Worm (Caenorhabditis elegans) whole organism, L1 larva: ENCODE results near the gene K07C5.9.

Source experiments
- F16B12.6 ChIP-seq: fragments of 150-350 bp; optimal IDR thresholded peaks from 2 replicates; lab custom pipeline; 2014; ENCODE audit warnings: missing biosample characterization, missing genetic modification characterization
- aha-1 ChIP-seq: fragments of 150-350 bp; optimal IDR thresholded peaks from 2 replicates; lab custom pipeline; 2014; ENCODE audit warnings: missing biosample characterization, missing genetic modification characterization
- alr-1 ChIP-seq: fragments of 200-800 bp; sonication (Bioruptor generic); optimal IDR thresholded peaks from 2 replicates; lab custom pipeline; 2018; ENCODE audit warnings: borderline replicate concordance, mild to moderate bottlenecking, missing genetic modification characterization, missing compliant biosample characterization
- aly-2 ChIP-seq: fragments of 150-350 bp; optimal IDR thresholded peaks from 2 replicates; lab custom pipeline; 2014; ENCODE audit warnings: missing biosample characterization, missing genetic modification characterization
- blmp-1 ChIP-seq: fragments of 150-350 bp; optimal IDR thresholded peaks from 2 replicates; lab custom pipeline; 2014; ENCODE audit warnings: missing biosample characterization, missing genetic modification characterization
- ceh-8 ChIP-seq: fragments of 200-800 bp; sonication (Bioruptor generic); optimal IDR thresholded peaks from 2 replicates; lab custom pipeline; 2018; ENCODE audit warnings: mild to moderate bottlenecking, missing genetic modification characterization, moderate library complexity, missing compliant biosample characterization
- ceh-82 ChIP-seq, 3 experiments: fragments of 150-350 bp in 1 of 3; sonication (generic microtip) in 2 of 3; optimal IDR thresholded peaks; 2 replicates each; lab custom pipeline; 2014 to 2017; ENCODE audit warnings: missing biosample characterization in 3 of 3, missing genetic modification characterization in 3 of 3
- ceh-88 ChIP-seq: fragments of 200-800 bp; sonication (Bioruptor generic); IDR thresholded peaks from 2 replicates; pipeline ENCODE4 v1.3.6; 2022; ENCODE audit warnings: missing genetic modification characterization, missing compliant biosample characterization
- ceh-90 ChIP-seq: sonication (generic microtip); optimal IDR thresholded peaks from 2 replicates; lab custom pipeline; 2016; ENCODE audit warnings: missing genetic modification characterization, missing compliant biosample characterization
- ces-1 ChIP-seq: fragments of 150-350 bp; optimal IDR thresholded peaks from 2 replicates; lab custom pipeline; 2014; ENCODE audit warnings: missing biosample characterization, missing genetic modification reagents, missing genetic modification characterization
- dsc-1 ChIP-seq: sonication (generic microtip); optimal IDR thresholded peaks from 2 replicates; lab custom pipeline; 2016; ENCODE audit warnings: mild to moderate bottlenecking, missing genetic modification characterization, missing compliant biosample characterization
- efl-3 ChIP-seq: fragments of 200-800 bp; sonication (Bioruptor generic); optimal IDR thresholded peaks from 2 replicates; lab custom pipeline; 2018; ENCODE audit warnings: mild to moderate bottlenecking, missing genetic modification characterization, missing compliant biosample characterization
- egl-13 ChIP-seq: sonication (generic microtip); optimal IDR thresholded peaks from 2 replicates; lab custom pipeline; 2016; ENCODE audit warnings: missing genotype, missing genetic modification reagents, missing genetic modification characterization, missing compliant biosample characterization
- elt-2 ChIP-seq: sonication (generic microtip); optimal IDR thresholded peaks from 2 replicates; lab custom pipeline; 2016; ENCODE audit warnings: missing genetic modification characterization, mild to moderate bottlenecking, inconsistent platforms, missing compliant biosample characterization, missing genetic modification reagents
- elt-3 ChIP-seq, 6 experiments: fragments of 150-350 bp in 1 of 6; sonication (generic microtip); optimal IDR thresholded peaks; 2 replicates each; lab custom pipeline; 2017 to 2018; ENCODE audit warnings: missing biosample characterization in 6 of 6, missing genetic modification characterization in 6 of 6, inconsistent platforms in 1 of 6
- fkh-10 ChIP-seq: sonication (generic microtip); optimal IDR thresholded peaks from 2 replicates; lab custom pipeline; 2017; ENCODE audit warnings: missing biosample characterization, missing genetic modification reagents, missing genetic modification characterization
- fkh-8 ChIP-seq: sonication (generic microtip); optimal IDR thresholded peaks from 2 replicates; lab custom pipeline; 2016; ENCODE audit warnings: mild to moderate bottlenecking, missing genetic modification characterization, missing compliant biosample characterization
- grh-1 ChIP-seq: fragments of 200-800 bp; sonication (Bioruptor generic); IDR thresholded peaks from 2 replicates; pipeline ENCODE4 v1.3.6; 2022; ENCODE audit warnings: missing genetic modification reagents, missing genetic modification characterization, missing compliant biosample characterization
- hlh-4 ChIP-seq: sonication (generic microtip); optimal IDR thresholded peaks from 2 replicates; lab custom pipeline; 2016; ENCODE audit warnings: mild to moderate bottlenecking, missing genetic modification characterization, missing compliant biosample characterization
- irx-1 ChIP-seq: sonication (generic microtip); optimal IDR thresholded peaks from 2 replicates; lab custom pipeline; 2016; ENCODE audit warnings: missing genetic modification characterization, missing compliant biosample characterization
- isw-1 ChIP-seq: fragments of 200-800 bp; sonication (Bioruptor generic); IDR thresholded peaks from 2 replicates; pipeline ENCODE4 v1.3.6; 2022; ENCODE audit warnings: missing genetic modification characterization, missing compliant biosample characterization
- lin-35 ChIP-seq, 2 experiments: fragments of 150-350 bp; optimal IDR thresholded peaks; 2 replicates each; lab custom pipeline; 2014; ENCODE audit warnings: missing biosample characterization in 2 of 2, missing genetic modification characterization in 2 of 2, missing genetic modification reagents in 2 of 2
- lin-39 ChIP-seq: fragments of 150-350 bp; optimal IDR thresholded peaks from 2 replicates; lab custom pipeline; 2014; ENCODE audit warnings: missing biosample characterization, missing genetic modification reagents, missing genetic modification characterization
- lir-3 ChIP-seq: sonication (generic microtip); optimal IDR thresholded peaks from 2 replicates; lab custom pipeline; 2016; ENCODE audit warnings: mild to moderate bottlenecking, missing genetic modification characterization, moderate library complexity, missing compliant biosample characterization; ENCODE audit not compliant: poor library complexity
- lsy-2 ChIP-seq, 2 experiments: fragments of 150-350 bp; optimal IDR thresholded peaks; 2 replicates each; lab custom pipeline; 2014; ENCODE audit warnings: missing biosample characterization in 2 of 2, missing genetic modification characterization in 2 of 2
- mdl-1 ChIP-seq, 2 experiments: fragments of 150-350 bp; optimal IDR thresholded peaks; 2 replicates each; lab custom pipeline; 2014 to 2017; ENCODE audit warnings: missing biosample characterization in 2 of 2, missing genetic modification characterization in 2 of 2, inconsistent platforms in 1 of 2
- mep-1 ChIP-seq: fragments of 150-350 bp; optimal IDR thresholded peaks from 2 replicates; lab custom pipeline; 2014; ENCODE audit warnings: missing biosample characterization, missing genetic modification characterization
- nhr-11 ChIP-seq: fragments of 150-350 bp; optimal IDR thresholded peaks from 2 replicates; lab custom pipeline; 2014; ENCODE audit warnings: missing biosample characterization, missing genetic modification characterization
- nhr-12 ChIP-seq: sonication (generic microtip); optimal IDR thresholded peaks from 2 replicates; lab custom pipeline; 2017; ENCODE audit warnings: missing biosample characterization, missing genetic modification characterization
- nhr-20 ChIP-seq: sonication (generic microtip); optimal IDR thresholded peaks from 2 replicates; lab custom pipeline; 2016; ENCODE audit warnings: mild to moderate bottlenecking, missing genetic modification characterization, missing compliant biosample characterization
- nhr-237 ChIP-seq: fragments of 150-350 bp; optimal IDR thresholded peaks from 2 replicates; lab custom pipeline; 2014; ENCODE audit warnings: missing biosample characterization, missing genetic modification characterization
- nhr-47 ChIP-seq: sonication (generic microtip); optimal IDR thresholded peaks from 2 replicates; lab custom pipeline; 2016; ENCODE audit warnings: mild to moderate bottlenecking, missing genetic modification characterization, moderate library complexity, missing compliant biosample characterization
- nhr-71 ChIP-seq: sonication (generic microtip); optimal IDR thresholded peaks from 2 replicates; lab custom pipeline; 2016; ENCODE audit warnings: mild to moderate bottlenecking, missing genetic modification characterization, moderate library complexity, missing compliant biosample characterization
- nhr-76 ChIP-seq: sonication (generic microtip); optimal IDR thresholded peaks from 2 replicates; lab custom pipeline; 2017; ENCODE audit warnings: missing biosample characterization, missing genetic modification characterization
- nhr-85 ChIP-seq: sonication (generic microtip); peaks from one replicate; lab custom pipeline; 2016; ENCODE audit warnings: missing genetic modification characterization, inconsistent platforms, missing compliant biosample characterization
- nhr-90 ChIP-seq: sonication (generic microtip); optimal IDR thresholded peaks from 2 replicates; lab custom pipeline; 2016; ENCODE audit warnings: mild to moderate bottlenecking, missing genetic modification characterization, missing compliant biosample characterization; ENCODE audit not compliant: poor library complexity
- pag-3 ChIP-seq: sonication (generic microtip); optimal IDR thresholded peaks from 2 replicates; lab custom pipeline; 2017; ENCODE audit warnings: missing genetic modification characterization, mild to moderate bottlenecking, missing compliant biosample characterization, antibody characterized with exemption, borderline replicate concordance; ENCODE audit not compliant: insufficient read depth
- pax-3 ChIP-seq: fragments of 200-800 bp; sonication (Bioruptor generic); optimal IDR thresholded peaks from 2 replicates; lab custom pipeline; 2018; ENCODE audit warnings: mild to moderate bottlenecking, missing genetic modification characterization, moderate library complexity, missing compliant biosample characterization
- pqm-1 ChIP-seq: sonication (generic microtip); optimal IDR thresholded peaks from 3 replicates; lab custom pipeline; 2017; ENCODE audit warnings: missing biosample characterization, missing genetic modification characterization
- rnt-1 ChIP-seq: sonication (generic microtip); optimal IDR thresholded peaks from 2 replicates; lab custom pipeline; 2016; ENCODE audit warnings: mild to moderate bottlenecking, missing genetic modification characterization, moderate library complexity, missing compliant biosample characterization
- skn-1 ChIP-seq: fragments of 150-350 bp; optimal IDR thresholded peaks from 2 replicates; lab custom pipeline; 2014; ENCODE audit warnings: missing biosample characterization, missing genetic modification characterization
- snpc-4 ChIP-seq: fragments of 150-350 bp; optimal IDR thresholded peaks from 2 replicates; lab custom pipeline; 2014; ENCODE audit warnings: missing biosample characterization, missing genetic modification characterization
- snu-23 ChIP-seq: sonication (generic microtip); optimal IDR thresholded peaks from 2 replicates; lab custom pipeline; 2016; ENCODE audit warnings: missing genetic modification characterization, missing compliant biosample characterization
- sptf-1 ChIP-seq: fragments of 150-350 bp; optimal IDR thresholded peaks from 2 replicates; lab custom pipeline; 2014; ENCODE audit warnings: missing biosample characterization, missing genetic modification characterization
- sup-37 ChIP-seq: fragments of 200-800 bp; sonication (Bioruptor generic); optimal IDR thresholded peaks from 2 replicates; lab custom pipeline; 2018; ENCODE audit warnings: mild to moderate bottlenecking, missing genetic modification characterization, missing compliant biosample characterization
- swsn-7 ChIP-seq: sonication (generic microtip); optimal IDR thresholded peaks from 2 replicates; lab custom pipeline; 2016; ENCODE audit warnings: missing genetic modification characterization, missing compliant biosample characterization
- tlp-1 ChIP-seq: fragments of 150-350 bp; optimal IDR thresholded peaks from 2 replicates; lab custom pipeline; 2014; ENCODE audit warnings: missing biosample characterization, missing genetic modification characterization
- unc-130 ChIP-seq: fragments of 150-350 bp; optimal IDR thresholded peaks from 2 replicates; lab custom pipeline; 2017; ENCODE audit warnings: missing biosample characterization, missing genetic modification characterization, inconsistent platforms
- unc-30 ChIP-seq: sonication (generic microtip); optimal IDR thresholded peaks from 2 replicates; lab custom pipeline; 2017; ENCODE audit warnings: missing biosample characterization, missing genetic modification characterization
- unc-62 ChIP-seq: fragments of 150-350 bp; optimal IDR thresholded peaks from 2 replicates; lab custom pipeline; 2014; ENCODE audit warnings: missing biosample characterization, missing genetic modification reagents, missing genetic modification characterization
- unc-86 ChIP-seq: sonication (generic microtip); optimal IDR thresholded peaks from 2 replicates; lab custom pipeline; 2016; ENCODE audit warnings: missing genetic modification characterization, missing compliant biosample characterization
- unc-98 ChIP-seq: fragments of 200-800 bp; sonication (Bioruptor generic); IDR thresholded peaks from 2 replicates; pipeline ENCODE4 v1.3.6; 2022; ENCODE audit warnings: missing genetic modification characterization, missing compliant biosample characterization
- vab-15 ChIP-seq: sonication (generic microtip); optimal IDR thresholded peaks from 2 replicates; lab custom pipeline; 2017; ENCODE audit warnings: missing genotype, mild to moderate bottlenecking, missing genetic modification characterization, missing compliant biosample characterization
- zip-4 ChIP-seq: fragments of 200-800 bp; sonication (Bioruptor generic); optimal IDR thresholded peaks from 2 replicates; lab custom pipeline; 2018; ENCODE audit warnings: mild to moderate bottlenecking, missing genetic modification characterization, moderate library complexity, missing compliant biosample characterization

The K07C5.9 gene

DNA sequence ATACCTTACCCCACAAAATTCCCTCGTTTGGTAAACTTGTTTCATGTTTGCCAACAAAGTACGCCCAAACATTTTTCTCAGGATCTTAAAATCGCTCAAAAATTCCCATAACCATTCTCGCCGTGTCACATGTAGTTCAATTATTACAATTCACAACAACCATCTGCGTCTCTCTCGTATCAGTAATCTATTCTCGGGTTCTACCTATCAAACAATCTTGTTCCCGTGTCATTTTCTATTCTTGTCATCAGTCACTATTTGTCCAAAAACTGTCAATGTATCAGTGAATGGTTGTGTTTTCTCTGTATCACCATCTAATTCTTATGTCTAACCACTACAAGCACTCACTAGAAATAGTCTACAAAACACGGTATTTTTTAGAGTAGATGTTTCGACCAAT, 21.2 kb upstream of the K07C5.9 start:
- TF ChIP-seq vab-15 (tag; lab: Kevin White, UChicago) (no peak), lsy-2 (tag; optimal IDR thresholded peaks at IDR 0.05; lab: Kevin White, UChicago) (no peak), elt-2 (tag; lab: Kevin White, UChicago) (peak; percentile 76), snu-23 (GFP tag; lab: Kevin White, UChicago) (peak; percentile 52), unc-98 (GFP tag; lab: Robert Waterston, UW) (no peak), dsc-1 (tag; lab: Kevin White, UChicago) (no peak), ceh-90 (tag; lab: Kevin White, UChicago) (no peak), fkh-10 (GFP tag; lab: Kevin White, UChicago) (no peak), irx-1 (tag; lab: Kevin White, UChicago) (no peak), pqm-1 (tag; lab: Kevin White, UChicago) (no peak), alr-1 (tag; lab: Kevin White, UChicago) (no peak), unc-130 (tag; lab: Kevin White, UChicago) (no peak), snpc-4 (no peak), blmp-1 (tag; lab: Kevin White, UChicago) (peak; percentile 51), rnt-1 (tag; lab: Kevin White, UChicago) (no peak), efl-3 (no peak), unc-30 (tag; lab: Kevin White, UChicago) (no peak), nhr-11 (tag; lab: Kevin White, UChicago) (no peak), zip-4 (no peak), hlh-4 (tag; lab: Kevin White, UChicago) (no peak), nhr-71 (tag; lab: Kevin White, UChicago) (peak; percentile 49), ceh-82 (tag; optimal IDR thresholded peaks at IDR 0.05; lab: Kevin White, UChicago) (no peak), mdl-1 (tag; optimal IDR thresholded peaks at IDR 0.05; lab: Kevin White, UChicago) (peak in 1 of 2 experiments; percentile 23), grh-1 (GFP tag; lab: Robert Waterston, UW) (no peak), sptf-1 (no peak), nhr-47 (no peak), tlp-1 (tag; lab: Kevin White, UChicago) (no peak), aha-1 (no peak), ceh-88 (GFP tag; lab: Robert Waterston, UW) (no peak), elt-3 (tag; optimal IDR thresholded peaks at IDR 0.05; lab: Kevin White, UChicago) (peak in 2 of 6 experiments; percentile 31 to 37), pag-3 (tag; lab: Kevin White, UChicago) (no peak), nhr-20 (tag; lab: Kevin White, UChicago) (peak; percentile 72), unc-62 (GFP tag; lab: Kevin White, UChicago) (no peak), lin-39 (tag; lab: Kevin White, UChicago) (no peak), ces-1 (GFP tag; lab: Kevin White, UChicago) (no peak), lir-3 (no peak), fkh-8 (no peak), nhr-237 (tag; lab: Kevin White, UChicago) (no peak), F16B12.6 (tag; lab: Kevin White, UChicago) (no peak), nhr-90 (tag; lab: Kevin White, UChicago) (peak; percentile 14), unc-86 (no peak), pax-3 (tag; lab: Kevin White, UChicago) (no peak), aly-2 (tag; lab: Kevin White, UChicago) (no peak), isw-1 (no peak), lin-35 (GFP tag; optimal IDR thresholded peaks at IDR 0.05; lab: Kevin White, UChicago) (peak in 1 of 2 experiments; percentile 73), sup-37 (GFP tag; lab: Kevin White, UChicago) (no peak), mep-1 (tag; lab: Kevin White, UChicago) (no peak), nhr-12 (tag; lab: Kevin White, UChicago) (no peak), skn-1 (no peak), nhr-85 (tag; lab: Kevin White, UChicago) (peak; percentile 76), nhr-76 (tag; lab: Kevin White, UChicago) (no peak), swsn-7 (no peak), ceh-8 (GFP tag; lab: Kevin White, UChicago) (no peak), egl-13 (tag; lab: Kevin White, UChicago) (no peak)
